Fruit fly (Drosophila melanogaster) Kc167 (cell line): ENCODE data around the gene CG33287.

ENCODE experiments used
- Myc ChIP-seq: fragments of >200 bp; optimal IDR thresholded peaks from 2 replicates; lab custom pipeline; 2017; ENCODE audit warnings: missing external identifiers
- Sin3A ChIP-seq: fragments of >200 bp; optimal IDR thresholded peaks from 2 replicates; lab custom pipeline; 2018; ENCODE audit warnings: missing external identifiers
- h ChIP-seq: fragments of >200 bp; optimal IDR thresholded peaks from 3 replicates; lab custom pipeline; 2018; ENCODE audit warnings: missing external identifiers
- insv ChIP-seq: fragments of >200 bp; optimal IDR thresholded peaks from 3 replicates; lab custom pipeline; 2018; ENCODE audit warnings: missing external identifiers
- psq ChIP-seq: fragments of >200 bp; optimal IDR thresholded peaks from 2 replicates; lab custom pipeline; 2017; ENCODE audit warnings: missing external identifiers
- ttk ChIP-seq: sonication (Bioruptor generic); optimal IDR thresholded peaks from 2 replicates; lab custom pipeline; 2017; ENCODE audit warnings: missing external identifiers

The CG33287 gene

dm6 chr3L:20970563-20970962 lies at the start of gene CG33287:
TSS of gene CG33287 (minus strand) at chr3L:20970663.
- TF ChIP-seq psq (lab: Kevin White, UChicago) (no peak), insv (lab: Kevin White, UChicago) (no peak), ttk (no peak), Sin3A (lab: Kevin White, UChicago) (no peak), Myc (lab: Kevin White, UChicago) (no peak), h (lab: Kevin White, UChicago) (no peak)

- TF ChIP-seq ttk (no peak), psq (lab: Kevin White, UChicago) (no peak), Myc (lab: Kevin White, UChicago) (no peak), insv (lab: Kevin White, UChicago) (no peak), Sin3A (lab: Kevin White, UChicago) (no peak), h (lab: Kevin White, UChicago) (no peak)
Measured at dm6 chr3L:21014516-21014945, 44.1 kb upstream of the CG33287 start.

- TF ChIP-seq ttk (no peak), psq (lab: Kevin White, UChicago) (no peak), h (lab: Kevin White, UChicago) (no peak), insv (lab: Kevin White, UChicago) (no peak), Myc (lab: Kevin White, UChicago) (no peak), Sin3A (lab: Kevin White, UChicago) (no peak)
Measured at dm6 chr3L:21013465-21013864, 43.0 kb upstream of the CG33287 start.

dm6 chr3L:21011689-21012088 lies 41.2 kb upstream of the CG33287 start:
- no peak for TF ChIP-seq ttk
- no peak for TF ChIP-seq h (lab: Kevin White, UChicago)
- TF ChIP-seq Sin3A (lab: Kevin White, UChicago) = no peak
- TF ChIP-seq insv (lab: Kevin White, UChicago) = no peak
- TF ChIP-seq Myc (lab: Kevin White, UChicago) = no peak
- TF ChIP-seq psq (lab: Kevin White, UChicago) = no peak

dm6 chr3L:21010846-21011607 lies 40.6 kb upstream of the CG33287 start:
- TF ChIP-seq Myc (lab: Kevin White, UChicago) (no peak), insv (lab: Kevin White, UChicago) (no peak), psq (lab: Kevin White, UChicago) (no peak), ttk (no peak), Sin3A (lab: Kevin White, UChicago) (no peak)

- TF ChIP-seq h (lab: Kevin White, UChicago) (no peak), insv (lab: Kevin White, UChicago) (no peak), ttk (no peak), psq (lab: Kevin White, UChicago) (no peak), Sin3A (lab: Kevin White, UChicago) (no peak), Myc (lab: Kevin White, UChicago) (no peak)
Measured at dm6 chr3L:21009405-21010120, 39.1 kb upstream of the CG33287 start.

- TF ChIP-seq Sin3A (lab: Kevin White, UChicago) (no peak), insv (lab: Kevin White, UChicago) (no peak), ttk (no peak), h (lab: Kevin White, UChicago) (no peak), psq (lab: Kevin White, UChicago) (no peak), Myc (lab: Kevin White, UChicago) (no peak)
Measured at dm6 chr3L:21008899-21009298, 38.4 kb upstream of the CG33287 start.

- TF ChIP-seq ttk (no peak), Sin3A (lab: Kevin White, UChicago) (no peak), psq (lab: Kevin White, UChicago) (no peak), insv (lab: Kevin White, UChicago) (no peak)
Measured at dm6 chr3L:21008255-21008815, 37.9 kb upstream of the CG33287 start.

- no peak for TF ChIP-seq Myc (lab: Kevin White, UChicago)
- TF ChIP-seq psq (lab: Kevin White, UChicago) = no peak
- TF ChIP-seq Sin3A (lab: Kevin White, UChicago) = no peak
Measured at dm6 chr3L:21007364-21008254, 37.1 kb upstream of the CG33287 start.

dm6 chr3L:20999639-21000038 lies 29.2 kb upstream of the CG33287 start:
- no peak for TF ChIP-seq Myc (lab: Kevin White, UChicago)
- TF ChIP-seq ttk = no peak
- TF ChIP-seq h (lab: Kevin White, UChicago) = no peak
- TF ChIP-seq insv (lab: Kevin White, UChicago) = no peak
- TF ChIP-seq psq (lab: Kevin White, UChicago) = no peak
- TF ChIP-seq Sin3A (lab: Kevin White, UChicago) = no peak

- TF ChIP-seq h (lab: Kevin White, UChicago) = no peak
- no peak for TF ChIP-seq Myc (lab: Kevin White, UChicago)
- no peak for TF ChIP-seq psq (lab: Kevin White, UChicago)
- TF ChIP-seq insv (lab: Kevin White, UChicago) = no peak
- no peak for TF ChIP-seq Sin3A (lab: Kevin White, UChicago)
- no peak for TF ChIP-seq ttk
Measured at dm6 chr3L:20991373-20991772, 20.9 kb upstream of the CG33287 start, which contains the start of gene CG12984. TSS of gene CG12984 (plus strand) at chr3L:20991673.
